Worm (Caenorhabditis elegans): ENCODE measurements around the gene aldo-2.

DNA sequence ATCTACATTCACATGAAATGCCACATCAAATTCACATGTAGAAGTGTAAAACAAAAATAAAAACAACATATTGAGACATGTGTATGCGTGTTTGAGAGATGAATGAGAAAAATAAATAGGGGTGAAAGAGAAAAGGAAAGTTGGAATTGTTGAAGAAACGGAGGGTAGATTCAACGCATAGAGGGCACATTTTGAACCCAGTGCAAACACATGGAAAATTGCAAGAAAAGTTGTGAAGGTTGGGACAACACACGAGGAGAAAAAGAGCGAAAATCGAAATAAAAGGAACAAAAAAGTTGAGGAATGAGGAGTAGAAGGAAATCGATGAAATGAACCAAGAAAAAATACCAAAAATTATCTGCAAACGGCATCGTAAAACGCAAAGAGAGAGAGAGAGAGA is 36.8 kb downstream of the aldo-2 start:
- no peak for TF ChIP-seq dpl-1 (GFP tag; optimal IDR thresholded peaks at IDR 0.05)
- TF ChIP-seq elt-2 (tag; optimal IDR thresholded peaks at IDR 0.05): no peak
- TF ChIP-seq mef-2 (tag; optimal IDR thresholded peaks at IDR 0.05): no peak
- TF ChIP-seq C04F5.9 (tag; optimal IDR thresholded peaks at IDR 0.05): no peak
- TF ChIP-seq lin-13 (GFP tag; optimal IDR thresholded peaks at IDR 0.05): no peak
- no peak for TF ChIP-seq mdl-1 (tag; optimal IDR thresholded peaks at IDR 0.05)
- no peak for TF ChIP-seq rnt-1 (tag; optimal IDR thresholded peaks at IDR 0.05)

All from whole organism, L1 larva.